Worm (Caenorhabditis elegans): Measurements from ENCODE around the gene clec-208.

clec-208 gene

ce11 chrV:2050790-2051189 lies 47.0 kb upstream of the clec-208 start (continued):
- TF ChIP-seq lin-26 (GFP tag; IDR thresholded peaks at IDR 0.05), result 0 out of 2 replicates have a peak, but pooled peaks have one; percentile 48

ce11 chrV:2051507-2051906 lies 46.2 kb upstream of the clec-208 start, which contains the start of gene Y40B10A.11:
Gene Y40B10A.11 (minus strand): TSS chrV:2051607.
- no peak for TF ChIP-seq ceh-79 (tag; optimal IDR thresholded peaks at IDR 0.05)

ce11 chrV:2053509-2053908 lies 44.2 kb upstream of the clec-208 start, which contains the start of gene comt-5:
Gene comt-5 (minus strand): TSS chrV:2053609.
- TF ChIP-seq ccch-3 (GFP tag; optimal IDR thresholded peaks at IDR 0.05) (no peak), B0336.3 (GFP tag; IDR thresholded peaks at IDR 0.05) (no peak), attf-6 (GFP tag; IDR thresholded peaks at IDR 0.05) (no peak), him-1 (tag; optimal IDR thresholded peaks at IDR 0.05) (no peak), ekl-4 (GFP tag; IDR thresholded peaks at IDR 0.05) (no peak), unc-130 (GFP tag; optimal IDR thresholded peaks at IDR 0.05) (no peak), lin-54 (GFP tag; optimal IDR thresholded peaks at IDR 0.05) (no peak), nfya-2 (GFP tag; IDR thresholded peaks at IDR 0.05) (no peak), unc-62 (GFP tag; optimal IDR thresholded peaks at IDR 0.05) (no peak), ztf-18 (tag; optimal IDR thresholded peaks at IDR 0.05) (no peak), ZK185.1 (tag; optimal IDR thresholded peaks at IDR 0.05; ENCODE audit: poor library complexity, severe bottlenecking) (no peak), F55B11.4 (tag; optimal IDR thresholded peaks at IDR 0.05; ENCODE audit: borderline replicate concordance, insufficient read depth) (no peak), hmg-20 (GFP tag; IDR thresholded peaks at IDR 0.05) (no peak), lag-1 (GFP tag; IDR thresholded peaks at IDR 0.05) (no peak), B0035.1 (tag; optimal IDR thresholded peaks at IDR 0.05) (no peak), aptf-3 (GFP tag; IDR thresholded peaks at IDR 0.05) (no peak)

ce11 chrV:2054254-2054653 lies 43.5 kb upstream of the clec-208 start:
- TF ChIP-seq F10E7.11 (tag; optimal IDR thresholded peaks at IDR 0.05) (no peak), mes-4 (tag; optimal IDR thresholded peaks at IDR 0.05) (no peak), egrh-3 (GFP tag; IDR thresholded peaks at IDR 0.05) (no peak), attf-3 (GFP tag; conservative IDR thresholded peaks at IDR 0.05) (no peak), ztf-6 (GFP tag; IDR thresholded peaks at IDR 0.05) (no peak)

ce11 chrV:2055765-2056504 lies 41.8 kb upstream of the clec-208 start:
- TF ChIP-seq pbrm-1 (GFP tag; IDR thresholded peaks at IDR 0.05), result no peak
- TF ChIP-seq cebp-1 (GFP tag; IDR thresholded peaks at IDR 0.05), result no peak; the same call in 1 of the 2 replicates
- peak; percentile 61 for TF ChIP-seq cebp-1 (tag; optimal IDR thresholded peaks at IDR 0.05)
- no peak for TF ChIP-seq akir-1 (GFP tag; optimal IDR thresholded peaks at IDR 0.05)
- no peak for TF ChIP-seq madf-3 (GFP tag; IDR thresholded peaks at IDR 0.05)
- peak; percentile 60 for TF ChIP-seq nhr-80 (tag; optimal IDR thresholded peaks at IDR 0.05)

- TF ChIP-seq nhr-27 (tag; optimal IDR thresholded peaks at IDR 0.05), result no peak
- peak; percentile 79; the same call in 1 of the 2 replicates for TF ChIP-seq cebp-1 (GFP tag; IDR thresholded peaks at IDR 0.05)
- TF ChIP-seq cebp-1 (tag; optimal IDR thresholded peaks at IDR 0.05), result peak; percentile 89
These were observed 40.4 kb upstream of the clec-208 start, which contains the start of gene comt-3 for ce11 chrV:2057324-2057723. Gene comt-3 (plus strand): TSS chrV:2057537.

Data from whole organism, young adult.